Worm (Caenorhabditis elegans): ENCODE measurements around the gene ran-2.
A peak's percentile ranks its signal among the peaks of the same experiment; 100 is the strongest.

Gene ran-2

DNA sequence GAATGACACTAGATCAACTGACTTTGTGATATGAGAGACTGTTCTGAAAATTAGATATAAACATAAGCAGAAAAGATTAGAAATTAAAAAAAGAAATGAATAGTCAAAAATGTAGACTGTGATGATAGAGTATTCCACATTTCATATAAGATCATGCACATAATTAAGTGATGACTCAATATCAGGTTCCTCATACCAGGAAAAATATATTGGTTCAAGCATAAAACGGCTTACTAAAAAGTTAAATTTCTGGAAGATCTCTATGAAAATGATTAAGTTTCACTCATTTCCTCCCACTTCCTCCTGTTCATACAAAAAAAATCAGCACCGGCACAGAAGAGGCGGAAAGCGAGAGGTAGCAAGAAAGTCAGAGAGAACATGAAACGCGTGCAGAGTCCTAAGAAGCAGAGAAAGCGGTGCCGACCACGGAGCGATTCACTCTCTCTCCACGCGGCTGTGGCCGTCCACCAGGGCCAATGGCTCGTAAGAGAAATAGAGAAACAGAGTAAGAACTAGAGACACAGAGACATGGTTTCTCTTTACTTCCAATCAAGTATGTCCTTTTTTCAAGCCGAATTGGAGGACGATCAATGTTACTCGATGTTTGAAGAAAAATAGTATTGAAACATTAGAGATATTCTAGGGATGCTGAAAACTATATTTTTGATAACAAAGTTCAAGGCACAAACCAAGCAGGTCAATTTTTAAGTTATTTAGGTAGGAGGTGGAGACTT is 41.6 kb upstream of the ran-2 start, which contains the start of the genes ZK688.5 and fahd-1 (continued):
- TF ChIP-seq duxl-1 (tag; optimal IDR thresholded peaks at IDR 0.05; ENCODE audit: poor library complexity) = no peak
- TF ChIP-seq madf-5 (GFP tag; IDR thresholded peaks at IDR 0.05) = no peak
- TF ChIP-seq nhr-42 (GFP tag; IDR thresholded peaks at IDR 0.05) = no peak
- peak; percentile 40 for TF ChIP-seq T20F7.1 (GFP tag; optimal IDR thresholded peaks at IDR 0.05)
- no peak for TF ChIP-seq nhr-77 (tag; optimal IDR thresholded peaks at IDR 0.05)
- peak; percentile 92 for TF ChIP-seq hmg-1.1 (GFP tag; IDR thresholded peaks at IDR 0.05)
- TF ChIP-seq unc-130 (GFP tag; optimal IDR thresholded peaks at IDR 0.05) = no peak
- TF ChIP-seq pha-4 (GFP tag; IDR thresholded peaks at IDR 0.05) = no peak; the same call in 1 of the 2 replicates
- TF ChIP-seq pha-4 (tag; optimal IDR thresholded peaks at IDR 0.05) = peak; percentile 63
- no peak for TF ChIP-seq Y48G9A.11 (GFP tag; IDR thresholded peaks at IDR 0.05)
- peak; percentile 78 for TF ChIP-seq rbr-2 (tag; optimal IDR thresholded peaks at IDR 0.05)
- peak; percentile 42; the same call in 1 of the 2 replicates for TF ChIP-seq tra-1 (GFP tag; IDR thresholded peaks at IDR 0.05)
- no peak for TF ChIP-seq egl-43 (GFP tag; IDR thresholded peaks at IDR 0.05)
- TF ChIP-seq hlh-11 (tag; optimal IDR thresholded peaks at IDR 0.05) = peak; percentile 91
- TF ChIP-seq lir-3 (tag; optimal IDR thresholded peaks at IDR 0.05) = no peak
- no peak for TF ChIP-seq lin-15B (tag; optimal IDR thresholded peaks at IDR 0.05)
- TF ChIP-seq cey-2 (tag; optimal IDR thresholded peaks at IDR 0.05; ENCODE audit: borderline replicate concordance, insufficient read depth) = no peak
- no peak for TF ChIP-seq snpc-1.2 (GFP tag; IDR thresholded peaks at IDR 0.05)
- no peak for TF ChIP-seq ama-1 (optimal IDR thresholded peaks at IDR 0.05)
- TF ChIP-seq dmd-8 (GFP tag; IDR thresholded peaks at IDR 0.05) = no peak
- no peak for TF ChIP-seq sdz-12 (GFP tag; optimal IDR thresholded peaks at IDR 0.05)
- no peak for TF ChIP-seq D1046.2 (GFP tag; IDR thresholded peaks at IDR 0.05)
- no peak for TF ChIP-seq F26F4.8 (GFP tag; conservative IDR thresholded peaks at IDR 0.05)
- no peak for TF ChIP-seq jun-1 (tag; optimal IDR thresholded peaks at IDR 0.05)
- TF ChIP-seq hif-1 (tag; optimal IDR thresholded peaks at IDR 0.05) = peak in 1 of 2 experiments; percentile 68
- no peak for TF ChIP-seq vab-7 (GFP tag; IDR thresholded peaks at IDR 0.05)
- TF ChIP-seq attf-4 (tag; optimal IDR thresholded peaks at IDR 0.05) = no peak
- no peak for TF ChIP-seq mdt-29 (GFP tag; IDR thresholded peaks at IDR 0.05)
- TF ChIP-seq nhr-111 (GFP tag; optimal IDR thresholded peaks at IDR 0.05) = no peak
- TF ChIP-seq aly-2 (tag; optimal IDR thresholded peaks at IDR 0.05) = no peak
- TF ChIP-seq fkh-10 (GFP tag; optimal IDR thresholded peaks at IDR 0.05) = peak; percentile 48
- TF ChIP-seq F49E8.2 (tag; optimal IDR thresholded peaks at IDR 0.05; ENCODE audit: borderline replicate concordance) = no peak
- no peak for TF ChIP-seq nhr-76 (tag; optimal IDR thresholded peaks at IDR 0.05)
- no peak for TF ChIP-seq madf-9 (GFP tag; conservative IDR thresholded peaks at IDR 0.05)
- no peak for TF ChIP-seq F37D6.2 (tag; optimal IDR thresholded peaks at IDR 0.05)
- no peak for TF ChIP-seq daf-19 (GFP tag; conservative IDR thresholded peaks at IDR 0.05)
- no peak for TF ChIP-seq lin-13 (GFP tag; optimal IDR thresholded peaks at IDR 0.05)
- no peak for TF ChIP-seq zip-11 (GFP tag; IDR thresholded peaks at IDR 0.05)
- no peak for TF ChIP-seq ztf-7 (tag; optimal IDR thresholded peaks at IDR 0.05)
- no peak for TF ChIP-seq ztf-11 (tag; optimal IDR thresholded peaks at IDR 0.05)
- TF ChIP-seq nhr-237 (tag; optimal IDR thresholded peaks at IDR 0.05) = no peak
- peak; percentile 75 for TF ChIP-seq dve-1 (tag; optimal IDR thresholded peaks at IDR 0.05; ENCODE audit: insufficient read depth)
- TF ChIP-seq snpc-4 (tag; optimal IDR thresholded peaks at IDR 0.05) = no peak
- no peak for TF ChIP-seq ceh-28 (tag; optimal IDR thresholded peaks at IDR 0.05)
- no peak for TF ChIP-seq ZK337.2 (GFP tag; IDR thresholded peaks at IDR 0.05)
- TF ChIP-seq Y5F2A.4 (GFP tag; optimal IDR thresholded peaks at IDR 0.05) = no peak
- peak; percentile 47 for TF ChIP-seq nhr-6 (tag; optimal IDR thresholded peaks at IDR 0.05)
- TF ChIP-seq nhr-41 (GFP tag; IDR thresholded peaks at IDR 0.05) = no peak
- 0 out of 2 replicates have a peak, but pooled peaks have one; percentile 25 for TF ChIP-seq php-3 (GFP tag; IDR thresholded peaks at IDR 0.05)
- no peak for TF ChIP-seq Y105C5A.15 (GFP tag; IDR thresholded peaks at IDR 0.05)
- TF ChIP-seq egl-27 (tag; optimal IDR thresholded peaks at IDR 0.05) = no peak
